Worm (Caenorhabditis elegans) whole organism, mixed stage, embryonic: ENCODE results near the gene C30H6.12.

Experiments
- mab-5 ChIP-seq: fragments of 150-350 bp; optimal IDR thresholded peaks from 2 replicates; lab custom pipeline; 2014; ENCODE audit warnings: missing biosample characterization, missing genetic modification characterization
- mep-1 ChIP-seq: fragments of 150-350 bp; optimal IDR thresholded peaks from 2 replicates; lab custom pipeline; 2017; ENCODE audit warnings: missing biosample characterization, missing genetic modification reagents, missing genetic modification characterization, inconsistent platforms
- nhr-237 ChIP-seq: fragments of 150-350 bp; optimal IDR thresholded peaks from 2 replicates; lab custom pipeline; 2014; ENCODE audit warnings: missing biosample characterization, missing genetic modification characterization

DNA sequence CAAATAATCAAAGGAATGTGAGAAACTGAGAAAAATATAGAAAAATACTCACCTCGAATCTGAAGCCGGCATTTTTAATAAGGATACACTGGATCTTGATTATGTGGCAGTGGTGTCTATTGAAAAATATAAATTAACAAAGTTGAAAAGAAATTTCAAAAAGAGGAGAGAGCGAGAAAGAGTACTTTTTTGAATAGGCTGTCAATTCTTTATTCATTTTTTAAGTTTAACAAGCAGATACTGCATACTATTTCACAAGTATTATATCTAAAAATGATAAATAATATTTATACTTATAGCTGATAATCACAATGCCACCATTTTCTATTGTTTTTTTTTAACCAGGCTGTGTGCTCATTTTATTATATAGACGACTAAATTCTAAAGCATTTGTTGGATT, 34.6 kb downstream of the C30H6.12 start, which contains the start of gene npr-26:
- no peak for TF ChIP-seq mab-5 (tag; lab: Kevin White, UChicago)
- TF ChIP-seq nhr-237 (tag; lab: Kevin White, UChicago), result no peak
- no peak for TF ChIP-seq mep-1 (tag; lab: Kevin White, UChicago)
